Worm (Caenorhabditis elegans): ENCODE results near the gene cox-15.

DNA sequence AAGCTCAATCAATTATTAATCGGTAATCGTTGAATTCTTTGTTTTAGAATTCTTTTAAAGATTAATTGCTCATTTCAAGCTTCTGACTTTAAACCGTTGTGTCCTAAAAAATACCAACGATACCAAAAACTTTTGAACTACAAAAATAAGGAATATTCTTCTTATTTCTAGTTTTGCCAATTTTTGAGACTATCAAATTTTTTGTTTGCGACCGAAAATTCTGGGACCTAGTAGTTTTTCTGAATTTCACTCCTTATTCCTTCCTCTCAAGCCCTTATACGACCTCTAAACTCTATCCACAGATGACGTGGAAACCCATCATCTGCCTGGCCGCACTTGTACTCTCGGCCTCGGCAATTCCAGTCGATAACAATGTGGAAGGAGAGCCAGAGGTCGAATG, 34.1 kb upstream of the cox-15 start, which contains the start of gene cut-1:
- TF ChIP-seq T07F8.4 (tag; optimal IDR thresholded peaks at IDR 0.05) (no peak), rcor-1 (GFP tag; IDR thresholded peaks at IDR 0.05) (no peak), attf-3 (GFP tag; conservative IDR thresholded peaks at IDR 0.05) (no peak), athp-1 (tag; optimal IDR thresholded peaks at IDR 0.05) (no peak), mxl-1 (tag; optimal IDR thresholded peaks at IDR 0.05) (no peak), F37B4.10 (GFP tag; IDR thresholded peaks at IDR 0.05) (no peak), snpc-3.4 (tag; optimal IDR thresholded peaks at IDR 0.05) (no peak), madf-8 (GFP tag; conservative IDR thresholded peaks at IDR 0.05) (no peak), zim-3 (tag; optimal IDR thresholded peaks at IDR 0.05) (no peak), ama-1 (optimal IDR thresholded peaks at IDR 0.05) (no peak), ama-1 (GFP tag; optimal IDR thresholded peaks at IDR 0.05) (no peak), snpc-1.3 (tag; optimal IDR thresholded peaks at IDR 0.05; ENCODE audit: insufficient read depth) (no peak), Y53F4B.3 (GFP tag; IDR thresholded peaks at IDR 0.05) (no peak), dox-1 (GFP tag; IDR thresholded peaks at IDR 0.05) (no peak), B0035.1 (tag; optimal IDR thresholded peaks at IDR 0.05) (no peak)
